Worm (Caenorhabditis elegans): ENCODE data around the gene comt-2.

ce11 chrV:16517619-16518018, 23.3 kb upstream of the comt-2 start, which contains the start of gene F36D3.4:
- TF ChIP-seq him-1 (tag; optimal IDR thresholded peaks at IDR 0.05) = no peak
- no peak for TF ChIP-seq W03F9.2 (tag; optimal IDR thresholded peaks at IDR 0.05)
